Fruit fly (Drosophila melanogaster) whole organism, embryonic: ENCODE results near the gene CG10602.
A peak's percentile ranks its signal among the peaks of the same experiment; 100 is the strongest.

Experiments
- ATbp ChIP-seq: fragments of 200-800 bp; sonication (Bioruptor generic); optimal IDR thresholded peaks from 2 replicates; lab custom pipeline; 2017; ENCODE audit warnings: missing biosample characterization, mild to moderate bottlenecking, missing genetic modification characterization, missing genetic modification reagents
- Antp ChIP-seq: fragments of 200-800 bp; sonication (Bioruptor generic); optimal IDR thresholded peaks from 3 replicates; lab custom pipeline; 2016; ENCODE audit warnings: missing biosample characterization, missing genetic modification characterization
- Asciz ChIP-seq: fragments of 200-800 bp; sonication (Bioruptor generic); optimal IDR thresholded peaks from 2 replicates; lab custom pipeline; 2017; ENCODE audit warnings: missing biosample characterization, mild to moderate bottlenecking, missing genetic modification characterization, missing genetic modification reagents
- C15 ChIP-seq: fragments of 200-800 bp; sonication (Bioruptor generic); IDR thresholded peaks from 3 replicates; pipeline ENCODE4 v1.3.6; 2022; ENCODE audit warnings: missing biosample characterization, missing genetic modification characterization
- CG10431 ChIP-seq: fragments of 200-800 bp; sonication (Bioruptor generic); optimal IDR thresholded peaks from 3 replicates; lab custom pipeline; 2018; ENCODE audit warnings: missing biosample characterization, mild to moderate bottlenecking, missing genetic modification characterization
- CG10959 ChIP-seq: fragments of 200-800 bp; sonication (Bioruptor generic); IDR thresholded peaks from 2 replicates; pipeline ENCODE4 v1.3.6; 2022; ENCODE audit warnings: missing biosample characterization, missing genetic modification characterization
- CG11723 ChIP-seq: fragments of 200-800 bp; sonication (Bioruptor generic); optimal IDR thresholded peaks from 2 replicates; lab custom pipeline; 2017; ENCODE audit warnings: missing biosample characterization, mild to moderate bottlenecking, missing genetic modification characterization
- CG12744 ChIP-seq: fragments of 200-800 bp; sonication (Bioruptor generic); optimal IDR thresholded peaks from 2 replicates; lab custom pipeline; 2016; ENCODE audit warnings: missing biosample characterization, missing genetic modification characterization
- CG12769 ChIP-seq: fragments of 200-800 bp; sonication (Bioruptor generic); optimal IDR thresholded peaks from 2 replicates; lab custom pipeline; 2019; ENCODE audit warnings: missing biosample characterization, mild to moderate bottlenecking, missing genetic modification characterization, moderate library complexity
- CG14014 ChIP-seq: fragments of 200-800 bp; sonication (Bioruptor generic); IDR thresholded peaks from 2 replicates; pipeline ENCODE4 v1.3.6; 2022; ENCODE audit warnings: missing biosample characterization, missing genetic modification characterization
- CG16779 ChIP-seq: fragments of 200-800 bp; sonication (Bioruptor generic); IDR thresholded peaks from 2 replicates; pipeline ENCODE4 v1.3.6; 2022; ENCODE audit warnings: missing biosample characterization, missing genetic modification characterization
- CG17359 ChIP-seq: fragments of 200-800 bp; sonication (Bioruptor generic); optimal IDR thresholded peaks from 3 replicates; lab custom pipeline; 2018; ENCODE audit warnings: missing biosample characterization, mild to moderate bottlenecking, missing genetic modification characterization, moderate library complexity
- CG17385 ChIP-seq: fragments of 200-800 bp; sonication (Bioruptor generic); optimal IDR thresholded peaks from 3 replicates; lab custom pipeline; 2018; ENCODE audit warnings: missing biosample characterization, mild to moderate bottlenecking, missing genetic modification characterization
- CG17829 ChIP-seq: fragments of 200-800 bp; optimal IDR thresholded peaks from 2 replicates; lab custom pipeline; 2019; ENCODE audit warnings: missing biosample characterization, mild to moderate bottlenecking, missing genetic modification characterization, moderate library complexity
- CG18011 ChIP-seq: fragments of 200-800 bp; sonication (Bioruptor generic); optimal IDR thresholded peaks from 2 replicates; lab custom pipeline; 2017; ENCODE audit warnings: missing biosample characterization, missing genetic modification characterization, mild to moderate bottlenecking, moderate library complexity, missing genotype
- CG18599 ChIP-seq: fragments of 200-800 bp; sonication (Bioruptor generic); optimal IDR thresholded peaks from 3 replicates; lab custom pipeline; 2017; ENCODE audit warnings: missing biosample characterization, missing genetic modification characterization, mild to moderate bottlenecking, moderate library complexity, missing genetic modification reagents
- CG2678 ChIP-seq: fragments of 200-800 bp; sonication (Bioruptor generic); optimal IDR thresholded peaks from 3 replicates; lab custom pipeline; 2019; ENCODE audit warnings: missing biosample characterization, mild to moderate bottlenecking, missing genetic modification characterization, moderate library complexity
- CG6683 ChIP-seq: fragments of 200-800 bp; sonication (Bioruptor generic); optimal IDR thresholded peaks from 2 replicates; lab custom pipeline; 2017; ENCODE audit warnings: missing biosample characterization, mild to moderate bottlenecking, missing genetic modification characterization, missing genetic modification reagents
- CG9609 ChIP-seq: fragments of 200-800 bp; sonication (Bioruptor generic); optimal IDR thresholded peaks from 3 replicates; lab custom pipeline; 2016; ENCODE audit warnings: missing biosample characterization, missing genetic modification characterization
- Camta ChIP-seq: fragments of 200-800 bp; sonication (Bioruptor generic); optimal IDR thresholded peaks from 2 replicates; lab custom pipeline; 2016; ENCODE audit warnings: missing biosample characterization, missing genetic modification characterization
- Deaf1 ChIP-seq: fragments of 200-800 bp; optimal IDR thresholded peaks from 3 replicates; lab custom pipeline; 2019; ENCODE audit warnings: missing biosample characterization, mild to moderate bottlenecking, missing genetic modification characterization, moderate library complexity
- Dp ChIP-seq: fragments of 200-800 bp; sonication (Bioruptor generic); optimal IDR thresholded peaks from 2 replicates; lab custom pipeline; 2018; ENCODE audit warnings: missing biosample characterization, mild to moderate bottlenecking, missing genetic modification characterization, moderate library complexity
- Dref ChIP-seq: fragments of 200-800 bp; sonication (Bioruptor generic); IDR thresholded peaks from 2 replicates; pipeline ENCODE4 v1.3.6; 2022; ENCODE audit warnings: missing biosample characterization, missing genetic modification characterization
- E2f1 ChIP-seq: fragments of 200-800 bp; sonication (Bioruptor generic); IDR thresholded peaks from 2 replicates; pipeline ENCODE4 v1.3.6; 2022; ENCODE audit warnings: missing biosample characterization, missing genetic modification characterization
- H2.0 ChIP-seq: fragments of 200-800 bp; sonication (Bioruptor generic); IDR thresholded peaks from 2 replicates; pipeline ENCODE4 v1.3.6; 2022; ENCODE audit warnings: missing biosample characterization, missing genetic modification characterization
- Jarid2 ChIP-seq: fragments of 200-800 bp; sonication (Bioruptor generic); optimal IDR thresholded peaks from 3 replicates; lab custom pipeline; 2017; ENCODE audit warnings: mild to moderate bottlenecking, missing biosample characterization, missing genetic modification reagents, missing genetic modification characterization
- Lim3 ChIP-seq: fragments of 200-800 bp; sonication (Bioruptor generic); IDR thresholded peaks from 2 replicates; pipeline ENCODE4 v1.3.6; 2022; ENCODE audit warnings: missing biosample characterization, missing genetic modification characterization
- Lpt ChIP-seq: fragments of >200 bp; optimal IDR thresholded peaks from 2 replicates; lab custom pipeline; 2018; ENCODE audit warnings: missing biosample characterization, missing genetic modification characterization
- Ptx1 ChIP-seq: fragments of 200-800 bp; sonication (Bioruptor generic); IDR thresholded peaks from 2 replicates; pipeline ENCODE4 v1.3.6; 2022; ENCODE audit warnings: missing biosample characterization, missing genetic modification characterization
- Scr ChIP-seq: fragments of 200-800 bp; sonication (Bioruptor generic); IDR thresholded peaks from 2 replicates; pipeline ENCODE4 v1.3.6; 2022; ENCODE audit warnings: missing biosample characterization, missing genetic modification characterization; ENCODE audit not compliant: partially characterized antibody
- Sox100B ChIP-seq: fragments of 200-800 bp; sonication (Bioruptor generic); optimal IDR thresholded peaks from 3 replicates; lab custom pipeline; 2018; ENCODE audit warnings: missing biosample characterization, mild to moderate bottlenecking, missing genetic modification characterization
- Sry-β ChIP-seq: fragments of 200-800 bp; sonication (Bioruptor generic); optimal IDR thresholded peaks from 2 replicates; lab custom pipeline; 2018; ENCODE audit warnings: missing biosample characterization, mild to moderate bottlenecking, missing genetic modification characterization, moderate library complexity
- Stat92E ChIP-seq, 3 experiments: fragments of >200 bp in 2 of 3; fragments of 200-800 bp in 1 of 3; sonication (Bioruptor generic) in 1 of 3; optimal IDR thresholded peaks; 2 replicates each; lab custom pipeline; 2017 to 2019; ENCODE audit warnings: missing biosample characterization in 3 of 3, missing genetic modification characterization in 3 of 3, mild to moderate bottlenecking in 1 of 3, moderate library complexity in 1 of 3
- az2 ChIP-seq: fragments of 200-800 bp; sonication (Bioruptor generic); optimal IDR thresholded peaks from 3 replicates; lab custom pipeline; 2016; ENCODE audit warnings: missing biosample characterization, missing genetic modification characterization
- cas ChIP-seq: fragments of 200-800 bp; sonication (Bioruptor generic); IDR thresholded peaks from 2 replicates; pipeline ENCODE4 v1.3.6; 2022; ENCODE audit warnings: missing biosample characterization, missing genetic modification characterization
- crc ChIP-seq: fragments of 200-800 bp; sonication (Bioruptor generic); optimal IDR thresholded peaks from 2 replicates; lab custom pipeline; 2016; ENCODE audit warnings: missing biosample characterization, missing genetic modification characterization
- dan ChIP-seq: fragments of 200-800 bp; sonication (Bioruptor generic); IDR thresholded peaks from 2 replicates; pipeline ENCODE4 v1.3.6; 2022; ENCODE audit warnings: missing biosample characterization, missing genetic modification characterization
- dmrt11E ChIP-seq: fragments of 200-800 bp; sonication (Bioruptor generic); optimal IDR thresholded peaks from 3 replicates; lab custom pipeline; 2018; ENCODE audit warnings: missing biosample characterization, mild to moderate bottlenecking, missing genetic modification characterization, moderate library complexity
- eve ChIP-seq, 2 experiments: fragments of >200 bp; optimal IDR thresholded peaks; 2 replicates each; lab custom pipeline; 2017; ENCODE audit warnings: missing biosample characterization in 2 of 2, missing genetic modification characterization in 2 of 2
- gcm ChIP-seq: fragments of 200-800 bp; sonication (Bioruptor generic); optimal IDR thresholded peaks from 2 replicates; lab custom pipeline; 2019; ENCODE audit warnings: missing biosample characterization, mild to moderate bottlenecking, missing genetic modification characterization, moderate library complexity
- insv ChIP-seq, 2 experiments: fragments of 200-800 bp; sonication (Bioruptor generic); optimal IDR thresholded peaks; 3 replicates each; lab custom pipeline; 2016 to 2018; ENCODE audit warnings: missing biosample characterization in 2 of 2, missing genetic modification characterization in 2 of 2
- lov ChIP-seq, 2 experiments: fragments of 200-800 bp in 1 of 2; fragments of >200 bp in 1 of 2; sonication (Bioruptor generic) in 1 of 2; IDR thresholded peaks in 1 of 2; optimal IDR thresholded peaks in 1 of 2; 2 replicates in 1 of 2; 3 replicates in 1 of 2; pipeline versions ENCODE4 v1.3.6 to Lab custom; 2017 to 2022; ENCODE audit warnings: missing biosample characterization in 1 of 2, missing genetic modification characterization in 1 of 2
- prd ChIP-seq, 3 experiments: fragments of >200 bp in 2 of 3; fragments of 200-800 bp in 1 of 3; sonication (Bioruptor generic) in 1 of 3; optimal IDR thresholded peaks in 2 of 3; IDR thresholded peaks in 1 of 3; 2 replicates in 2 of 3; 3 replicates in 1 of 3; pipeline versions ENCODE4 v1.3.6 to Lab custom; 2017 to 2022; ENCODE audit warnings: missing biosample characterization in 1 of 3, missing genetic modification characterization in 1 of 3
- ranshi ChIP-seq: fragments of 200-800 bp; sonication (Bioruptor generic); IDR thresholded peaks from 2 replicates; pipeline ENCODE4 v1.3.6; 2022; ENCODE audit warnings: missing biosample characterization, missing genetic modification characterization
- ssp ChIP-seq: fragments of 200-800 bp; sonication (Bioruptor generic); IDR thresholded peaks from 2 replicates; pipeline ENCODE4 v1.3.6; 2022; ENCODE audit warnings: missing biosample characterization, missing genetic modification characterization
- stc ChIP-seq: fragments of 200-800 bp; sonication (Bioruptor generic); IDR thresholded peaks from 2 replicates; pipeline ENCODE4 v1.3.6; 2022; ENCODE audit warnings: missing biosample characterization, missing genetic modification characterization
- tna ChIP-seq: fragments of 200-800 bp; sonication (Bioruptor generic); IDR thresholded peaks from 2 replicates; pipeline ENCODE4 v1.3.6; 2022; ENCODE audit warnings: missing biosample characterization, missing genetic modification characterization; ENCODE audit not compliant: partially characterized antibody
- ttk ChIP-seq: fragments of 200-800 bp; sonication (Bioruptor generic); IDR thresholded peaks from 2 replicates; pipeline ENCODE4 v2.1.2; 2022; ENCODE audit warnings: missing biosample characterization, missing genetic modification characterization
- zfh1 ChIP-seq: fragments of 200-800 bp; sonication (Bioruptor generic); IDR thresholded peaks from 3 replicates; pipeline ENCODE4 v1.3.6; 2022; ENCODE audit warnings: missing biosample characterization, missing genetic modification characterization

The CG10602 gene

dm6 chr2L:18899254-18899653 lies 40.2 kb upstream of the CG10602 start (continued):
- peak in 1 of 2 experiments; percentile 65 for TF ChIP-seq eve (GFP tag; optimal IDR thresholded peaks at IDR 0.05; lab: Kevin White, UChicago)
- peak in 1 of 3 experiments; percentile 42 for TF ChIP-seq Stat92E (GFP tag; optimal IDR thresholded peaks at IDR 0.05; lab: Kevin White, UChicago)
- no peak for TF ChIP-seq cas (GFP tag; lab: Robert Waterston, UW)
- TF ChIP-seq CG17385: peak; percentile 54
- TF ChIP-seq CG10431: peak; percentile 47
- TF ChIP-seq Asciz (GFP tag; lab: Kevin White, UChicago): peak; percentile 49
- peak; percentile 10 for TF ChIP-seq Jarid2
- TF ChIP-seq Lim3 (GFP tag; lab: Robert Waterston, UW): no peak
- peak; percentile 71 for TF ChIP-seq az2 (GFP tag; lab: Kevin White, UChicago)
- no peak for TF ChIP-seq tna (GFP tag; lab: Robert Waterston, UW)
- TF ChIP-seq lov (optimal IDR thresholded peaks at IDR 0.05; lab: Kevin White, UChicago): no peak
- peak; percentile 63; the same call in 1 of the 3 replicates for TF ChIP-seq lov (GFP tag; IDR thresholded peaks at IDR 0.05; lab: Robert Waterston, UW)
- TF ChIP-seq CG2678 (tag; lab: Kevin White, UChicago): peak; percentile 73
- TF ChIP-seq ssp (GFP tag; lab: Robert Waterston, UW): peak; percentile 53
- TF ChIP-seq H2.0: 0 out of 2 replicates have a peak, but pooled peaks have one; percentile 42
- TF ChIP-seq zfh1 (GFP tag; lab: Robert Waterston, UW): peak; percentile 82
- TF ChIP-seq CG18011 (GFP tag; lab: Kevin White, UChicago): no peak
- peak; percentile 82 for TF ChIP-seq CG17829 (tag; lab: Kevin White, UChicago)
- peak; percentile 73 for TF ChIP-seq ATbp (GFP tag; lab: Kevin White, UChicago)
- no peak for TF ChIP-seq Lpt (GFP tag; lab: Kevin White, UChicago)
- no peak for TF ChIP-seq Dref (GFP tag; lab: Robert Waterston, UW)
- no peak for TF ChIP-seq Sry-β (GFP tag; lab: Kevin White, UChicago)
- no peak for TF ChIP-seq C15 (GFP tag; lab: Robert Waterston, UW)
- no peak for TF ChIP-seq CG16779 (GFP tag; lab: Robert Waterston, UW)
- TF ChIP-seq ttk (GFP tag; lab: Robert Waterston, UW): no peak; the same call in 1 of the 2 replicates
- peak; percentile 53 for TF ChIP-seq E2f1
- peak; percentile 62 for TF ChIP-seq gcm
- no peak for TF ChIP-seq stc
- TF ChIP-seq CG14014 (GFP tag; lab: Robert Waterston, UW): no peak
- TF ChIP-seq Ptx1 (GFP tag; lab: Robert Waterston, UW): peak; percentile 52; the same call in 1 of the 2 replicates
- peak; percentile 65 for TF ChIP-seq Camta
- TF ChIP-seq CG18599 (GFP tag; lab: Kevin White, UChicago): peak; percentile 25
- peak; percentile 55 for TF ChIP-seq CG9609
- TF ChIP-seq CG10959 (GFP tag; lab: Robert Waterston, UW): peak; percentile 67
- TF ChIP-seq insv (GFP tag; optimal IDR thresholded peaks at IDR 0.05; lab: Kevin White, UChicago): no peak
- peak; percentile 70 for TF ChIP-seq CG17359
- TF ChIP-seq crc (GFP tag; lab: Kevin White, UChicago): peak; percentile 31
- peak; percentile 14 for TF ChIP-seq Deaf1
- TF ChIP-seq Scr (GFP tag; lab: Robert Waterston, UW): no peak
- peak; percentile 45; the same call in 1 of the 2 replicates for TF ChIP-seq ranshi
- no peak for TF ChIP-seq Dp (GFP tag; lab: Kevin White, UChicago)
- TF ChIP-seq Antp (GFP tag; lab: Kevin White, UChicago): peak; percentile 51
- TF ChIP-seq prd (optimal IDR thresholded peaks at IDR 0.05; lab: Kevin White, UChicago): no peak
- TF ChIP-seq prd (GFP tag; IDR thresholded peaks at IDR 0.05; lab: Robert Waterston, UW): peak; percentile 79
- TF ChIP-seq dmrt11E (tag; lab: Kevin White, UChicago): peak; percentile 91
- TF ChIP-seq Sox100B: peak; percentile 41
- TF ChIP-seq dan (GFP tag; lab: Robert Waterston, UW): peak; percentile 52
- TF ChIP-seq CG12744 (GFP tag; lab: Kevin White, UChicago): no peak
- peak; percentile 33 for TF ChIP-seq CG11723 (GFP tag; lab: Kevin White, UChicago)
- peak; percentile 19 for TF ChIP-seq CG12769 (tag; lab: Kevin White, UChicago)
- TF ChIP-seq CG6683 (GFP tag; lab: Kevin White, UChicago): no peak
